Worm (Caenorhabditis elegans) whole organism, L2 larva: ENCODE measurements around the gene iscu-1.

Experiments used
- C34F6.9 ChIP-seq: fragments of 150-350 bp; optimal IDR thresholded peaks from 2 replicates; lab custom pipeline; 2014; ENCODE audit warnings: missing biosample characterization, missing genetic modification characterization
- F13H6.1 ChIP-seq: sonication (generic microtip); optimal IDR thresholded peaks from 2 replicates; lab custom pipeline; 2016; ENCODE audit warnings: missing genetic modification characterization, missing compliant biosample characterization
- R02D3.7 ChIP-seq: fragments of 150-350 bp; optimal IDR thresholded peaks from 2 replicates; lab custom pipeline; 2014; ENCODE audit warnings: missing biosample characterization, missing genetic modification characterization
- Y55F3AM.14 ChIP-seq: fragments of 200-800 bp; sonication (Bioruptor generic); optimal IDR thresholded peaks from 2 replicates; lab custom pipeline; 2018; ENCODE audit warnings: mild to moderate bottlenecking, missing genetic modification characterization, missing compliant biosample characterization
- ZK546.5 ChIP-seq: sonication (generic microtip); optimal IDR thresholded peaks from 2 replicates; lab custom pipeline; 2017; ENCODE audit warnings: missing biosample characterization, missing genetic modification characterization
- alr-1 ChIP-seq: fragments of 150-350 bp; optimal IDR thresholded peaks from 2 replicates; lab custom pipeline; 2014; ENCODE audit warnings: missing biosample characterization, missing genetic modification characterization
- ama-1 ChIP-seq: fragments of 150-350 bp; optimal IDR thresholded peaks from 2 replicates; lab custom pipeline; 2018; ENCODE audit warnings: inconsistent platforms
- blmp-1 ChIP-seq: sonication (generic microtip); optimal IDR thresholded peaks from 2 replicates; lab custom pipeline; 2017; ENCODE audit warnings: missing genetic modification characterization, mild to moderate bottlenecking, missing compliant biosample characterization, antibody characterized with exemption, moderate library complexity; ENCODE audit not compliant: insufficient read depth
- ceh-82 ChIP-seq: fragments of 150-350 bp; optimal IDR thresholded peaks from 2 replicates; lab custom pipeline; 2014; ENCODE audit warnings: missing biosample characterization, missing genetic modification characterization
- crh-2 ChIP-seq: sonication (generic microtip); optimal IDR thresholded peaks from 2 replicates; lab custom pipeline; 2017; ENCODE audit warnings: missing biosample characterization, missing genetic modification characterization
- elt-1 ChIP-seq: fragments of 150-350 bp; optimal IDR thresholded peaks from 2 replicates; lab custom pipeline; 2014; ENCODE audit warnings: missing biosample characterization, missing genetic modification characterization
- elt-3 ChIP-seq: sonication (generic microtip); optimal IDR thresholded peaks from 2 replicates; lab custom pipeline; 2017; ENCODE audit warnings: missing biosample characterization, missing genetic modification characterization
- fos-1 ChIP-seq: fragments of 150-350 bp; optimal IDR thresholded peaks from 2 replicates; lab custom pipeline; 2014; ENCODE audit warnings: missing biosample characterization, missing genetic modification characterization
- gmeb-1 ChIP-seq: fragments of 150-350 bp; optimal IDR thresholded peaks from 2 replicates; lab custom pipeline; 2014; ENCODE audit warnings: missing biosample characterization, missing genetic modification characterization
- lin-11 ChIP-seq: fragments of 150-350 bp; sonication (generic microtip); optimal IDR thresholded peaks from 2 replicates; lab custom pipeline; 2014; ENCODE audit warnings: missing biosample characterization, missing genetic modification characterization, inconsistent platforms, mixed read lengths
- lin-13 ChIP-seq: fragments of 150-350 bp; optimal IDR thresholded peaks from 2 replicates; lab custom pipeline; 2014; ENCODE audit warnings: missing biosample characterization, missing genetic modification reagents, missing genetic modification characterization
- lin-39 ChIP-seq: fragments of 150-350 bp; optimal IDR thresholded peaks from 2 replicates; lab custom pipeline; 2014; ENCODE audit warnings: missing biosample characterization, missing genetic modification reagents, missing genetic modification characterization
- lsy-2 ChIP-seq, 2 experiments: fragments of 150-350 bp in 1 of 2; sonication (generic microtip) in 1 of 2; optimal IDR thresholded peaks; 2 replicates each; lab custom pipeline; 2014 to 2017; ENCODE audit warnings: missing biosample characterization in 2 of 2, missing genetic modification characterization in 2 of 2
- mab-5 ChIP-seq: fragments of 150-350 bp; optimal IDR thresholded peaks from 2 replicates; lab custom pipeline; 2014; ENCODE audit warnings: missing biosample characterization, missing genetic modification characterization
- mbf-1 ChIP-seq: sonication (generic microtip); optimal IDR thresholded peaks from 2 replicates; lab custom pipeline; 2017; ENCODE audit warnings: missing biosample characterization, missing genetic modification characterization
- mdl-1 ChIP-seq, 2 experiments: fragments of 150-350 bp in 1 of 2; sonication (generic microtip) in 1 of 2; optimal IDR thresholded peaks; 2 replicates each; lab custom pipeline; 2017; ENCODE audit warnings: missing biosample characterization in 2 of 2, missing genetic modification characterization in 2 of 2
- nhr-129 ChIP-seq: fragments of 150-350 bp; optimal IDR thresholded peaks from 2 replicates; lab custom pipeline; 2014; ENCODE audit warnings: missing biosample characterization, missing genetic modification characterization
- nhr-21 ChIP-seq: fragments of 150-350 bp; optimal IDR thresholded peaks from 2 replicates; lab custom pipeline; 2014; ENCODE audit warnings: missing biosample characterization, missing genetic modification characterization
- nhr-23 ChIP-seq: fragments of 150-350 bp; optimal IDR thresholded peaks from 2 replicates; lab custom pipeline; 2014; ENCODE audit warnings: missing biosample characterization, missing genetic modification reagents, missing genetic modification characterization
- nhr-237 ChIP-seq: fragments of 150-350 bp; optimal IDR thresholded peaks from 2 replicates; lab custom pipeline; 2014; ENCODE audit warnings: missing biosample characterization, missing genetic modification characterization
- nhr-25 ChIP-seq: fragments of 150-350 bp; sonication (generic microtip); optimal IDR thresholded peaks from 3 replicates; lab custom pipeline; 2014; ENCODE audit warnings: missing biosample characterization, missing genetic modification characterization
- nhr-6 ChIP-seq: fragments of 150-350 bp; optimal IDR thresholded peaks from 2 replicates; lab custom pipeline; 2014; ENCODE audit warnings: missing biosample characterization, missing genetic modification characterization
- peb-1 ChIP-seq: fragments of 150-350 bp; optimal IDR thresholded peaks from 2 replicates; lab custom pipeline; 2014; ENCODE audit warnings: missing biosample characterization, missing genetic modification characterization
- sem-4 ChIP-seq: fragments of 150-350 bp; optimal IDR thresholded peaks from 2 replicates; lab custom pipeline; 2014; ENCODE audit warnings: missing biosample characterization, missing genetic modification reagents, missing genetic modification characterization
- skn-1 ChIP-seq: sonication (generic microtip); optimal IDR thresholded peaks from 2 replicates; lab custom pipeline; 2017; ENCODE audit warnings: missing biosample characterization, missing genetic modification characterization
- sma-3 ChIP-seq: sonication (generic microtip); optimal IDR thresholded peaks from 2 replicates; lab custom pipeline; 2016; ENCODE audit warnings: missing genetic modification reagents, missing genetic modification characterization, missing compliant biosample characterization
- sma-9 ChIP-seq, 2 experiments: fragments of 150-350 bp in 1 of 2; sonication (generic microtip) in 1 of 2; optimal IDR thresholded peaks; 2 replicates each; lab custom pipeline; 2014 to 2016; ENCODE audit warnings: missing genetic modification characterization in 2 of 2, mild to moderate bottlenecking in 1 of 2, missing biosample characterization in 1 of 2, missing compliant biosample characterization in 1 of 2, missing genetic modification reagents in 1 of 2, moderate library complexity in 1 of 2
- snpc-4 ChIP-seq: fragments of 150-350 bp; optimal IDR thresholded peaks from 2 replicates; lab custom pipeline; 2014; ENCODE audit warnings: missing biosample characterization, missing genetic modification characterization
- unc-39 ChIP-seq: fragments of 150-350 bp; optimal IDR thresholded peaks from 2 replicates; lab custom pipeline; 2014; ENCODE audit warnings: missing biosample characterization, missing genetic modification characterization
- unc-55 ChIP-seq: fragments of 150-350 bp; sonication (generic microtip); optimal IDR thresholded peaks from 3 replicates; lab custom pipeline; 2014; ENCODE audit warnings: missing biosample characterization, missing genetic modification reagents, missing genetic modification characterization
- unc-62 ChIP-seq: fragments of 150-350 bp; optimal IDR thresholded peaks from 2 replicates; lab custom pipeline; 2014; ENCODE audit warnings: missing biosample characterization, missing genetic modification reagents, missing genetic modification characterization
- zag-1 ChIP-seq: fragments of 150-350 bp; optimal IDR thresholded peaks from 2 replicates; lab custom pipeline; 2014; ENCODE audit warnings: missing biosample characterization, missing genetic modification characterization
- ztf-1 ChIP-seq: fragments of 200-800 bp; sonication (Bioruptor generic); conservative IDR thresholded peaks from 2 replicates; pipeline ENCODE4 v1.3.6; 2022; ENCODE audit warnings: missing genetic modification characterization, missing compliant biosample characterization
- ztf-4 ChIP-seq: fragments of 150-350 bp; optimal IDR thresholded peaks from 2 replicates; lab custom pipeline; 2014; ENCODE audit warnings: missing biosample characterization, missing genetic modification characterization

The iscu-1 gene

DNA sequence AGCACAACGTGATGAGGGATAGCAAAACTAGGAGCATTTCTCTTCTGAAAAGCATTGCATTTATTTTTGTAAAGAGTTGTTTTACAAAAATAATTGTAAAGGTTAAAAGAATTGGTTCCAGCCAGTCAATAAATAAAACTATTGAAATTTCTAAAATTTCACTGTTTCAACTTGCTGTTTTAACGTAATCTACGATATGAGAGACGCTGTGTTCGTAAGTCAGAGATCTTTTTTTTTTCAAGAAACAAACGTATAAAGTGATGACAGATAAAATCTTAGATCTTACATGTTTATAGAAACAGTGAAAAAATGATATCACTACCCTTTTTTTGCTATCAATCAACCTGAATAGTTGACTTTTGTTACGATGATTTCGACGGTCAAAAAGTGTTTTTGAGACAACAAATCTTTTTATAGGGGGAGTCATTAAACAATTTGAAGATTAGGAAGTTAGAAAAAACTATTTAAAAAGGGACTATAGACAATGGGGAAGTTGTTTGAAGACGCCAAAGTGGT is 14.2 kb downstream of the iscu-1 start, which contains the start of gene Y45F10D.6:
Y45F10D.6 (minus strand) TSS at position 51 of the 516 bp plus-strand sequence.
- TF ChIP-seq nhr-6 (no peak), unc-55 (GFP tag; lab: Kevin White, UChicago) (no peak), zag-1 (tag; lab: Kevin White, UChicago) (no peak), mdl-1 (tag; optimal IDR thresholded peaks at IDR 0.05; lab: Kevin White, UChicago) (no peak), alr-1 (no peak), nhr-237 (tag; lab: Kevin White, UChicago) (no peak), ZK546.5 (tag; lab: Kevin White, UChicago) (no peak), nhr-23 (tag; lab: Kevin White, UChicago) (no peak), lin-39 (tag; lab: Kevin White, UChicago) (no peak), ztf-4 (no peak), sma-3 (GFP tag; lab: Kevin White, UChicago) (no peak), lsy-2 (tag; optimal IDR thresholded peaks at IDR 0.05; lab: Kevin White, UChicago) (no peak), mab-5 (no peak), R02D3.7 (tag; lab: Kevin White, UChicago) (no peak), nhr-129 (tag; lab: Kevin White, UChicago) (no peak), lin-11 (tag; lab: Kevin White, UChicago) (no peak), blmp-1 (tag; lab: Kevin White, UChicago) (no peak), unc-62 (GFP tag; lab: Kevin White, UChicago) (no peak)

DNA sequence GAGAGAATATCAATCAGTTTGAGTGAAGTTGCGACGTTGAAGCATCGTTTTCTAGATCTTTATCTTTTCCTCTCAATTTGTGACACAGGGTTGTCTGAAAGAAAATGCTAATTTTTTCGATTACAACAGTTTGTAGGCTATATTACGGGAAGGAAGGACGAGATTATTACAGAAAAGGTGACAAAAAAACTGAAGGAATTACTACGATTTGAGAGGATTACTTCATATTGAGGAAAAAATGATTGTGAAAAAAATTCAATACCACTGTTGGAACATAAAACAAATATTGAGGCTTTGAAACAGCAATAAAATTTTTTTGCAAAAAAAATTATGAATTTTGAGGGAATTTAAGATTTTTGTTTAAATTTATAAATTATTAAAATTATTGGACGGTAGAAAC is 24.0 kb downstream of the iscu-1 start, which contains the start of gene Y45F10D.14:
Y45F10D.14 (minus strand) TSS at position 101 of the 400 bp plus-strand sequence.
- TF ChIP-seq sem-4 (tag; lab: Kevin White, UChicago) (no peak), Y55F3AM.14 (no peak), ztf-1 (no peak), skn-1 (tag; lab: Kevin White, UChicago) (no peak), zag-1 (tag; lab: Kevin White, UChicago) (no peak), mab-5 (no peak), lin-13 (GFP tag; lab: Kevin White, UChicago) (no peak), nhr-129 (tag; lab: Kevin White, UChicago) (no peak), mbf-1 (tag; lab: Kevin White, UChicago) (no peak), unc-62 (GFP tag; lab: Kevin White, UChicago) (no peak), sma-3 (GFP tag; lab: Kevin White, UChicago) (no peak), lin-11 (tag; lab: Kevin White, UChicago) (no peak), nhr-21 (tag; lab: Kevin White, UChicago) (no peak), ceh-82 (tag; lab: Kevin White, UChicago) (no peak), lsy-2 (tag; optimal IDR thresholded peaks at IDR 0.05; lab: Kevin White, UChicago) (no peak), unc-39 (tag; lab: Kevin White, UChicago) (no peak), ama-1 (lab: Kevin White, UChicago) (no peak)
- TF ChIP-seq, all 48 proteins: peak for 0

DNA sequence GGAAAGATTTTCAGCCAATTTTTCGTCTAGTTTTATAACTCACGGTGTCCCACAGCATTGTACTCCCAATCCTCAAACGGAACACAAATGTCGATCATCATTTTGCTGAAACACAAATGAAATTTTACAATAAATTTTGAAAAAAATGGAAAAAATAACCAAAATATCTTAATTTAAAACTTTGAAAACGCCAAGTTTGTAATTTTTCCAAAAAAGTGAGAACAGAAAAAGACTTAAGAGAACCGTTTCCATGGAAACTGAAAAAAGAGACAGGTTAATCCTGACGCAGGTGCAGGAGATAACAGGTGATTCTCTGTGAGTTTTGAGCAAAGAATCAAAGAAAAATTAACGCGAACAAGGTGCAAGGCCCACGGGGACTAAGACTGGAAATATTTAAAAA is 37.1 kb downstream of the iscu-1 start, which contains the start of gene Y45F10D.15:
Y45F10D.15 (minus strand) TSS at position 101 of the 400 bp plus-strand sequence.
- TF ChIP-seq mbf-1 (tag; lab: Kevin White, UChicago) (no peak), fos-1 (tag; lab: Kevin White, UChicago) (no peak), snpc-4 (tag; lab: Kevin White, UChicago) (no peak), elt-3 (no peak), alr-1 (no peak), ama-1 (lab: Kevin White, UChicago) (no peak), unc-62 (GFP tag; lab: Kevin White, UChicago) (no peak), ztf-1 (no peak), peb-1 (tag; lab: Kevin White, UChicago) (no peak)

DNA sequence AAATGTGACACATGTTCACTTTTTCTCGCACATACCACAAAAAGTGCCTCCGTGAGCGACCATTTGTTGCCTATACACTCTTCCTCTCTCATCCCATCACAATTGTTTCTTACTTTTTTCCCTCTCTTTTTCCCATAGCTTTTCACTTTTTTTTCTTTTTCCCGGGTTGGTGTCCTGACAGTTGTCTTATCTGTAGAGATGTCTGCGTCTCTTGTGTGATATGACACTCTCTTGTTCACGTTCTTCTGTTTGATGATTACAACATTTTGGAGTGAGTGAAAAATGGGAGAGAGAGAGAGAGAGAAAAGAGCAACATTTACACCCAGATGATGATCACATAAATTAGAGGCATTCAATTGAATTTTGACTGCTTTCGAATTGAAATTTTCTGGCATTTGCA is 42.6 kb downstream of the iscu-1 start:
- TF ChIP-seq snpc-4 (tag; lab: Kevin White, UChicago) (no peak), fos-1 (tag; lab: Kevin White, UChicago) (peak; percentile 90), lsy-2 (tag; optimal IDR thresholded peaks at IDR 0.05; lab: Kevin White, UChicago) (peak; percentile 8 to 77), nhr-129 (tag; lab: Kevin White, UChicago) (peak; percentile 95), gmeb-1 (peak; percentile 54), Y55F3AM.14 (no peak), C34F6.9 (tag; lab: Kevin White, UChicago) (peak; percentile 52), sma-9 (GFP tag; optimal IDR thresholded peaks at IDR 0.05; lab: Kevin White, UChicago) (peak; percentile 67), sma-9 (tag; optimal IDR thresholded peaks at IDR 0.05; lab: Kevin White, UChicago) (no peak), F13H6.1 (peak; percentile 91), nhr-237 (tag; lab: Kevin White, UChicago) (no peak), nhr-6 (peak; percentile 50), crh-2 (tag; lab: Kevin White, UChicago) (peak; percentile 65), elt-1 (tag; lab: Kevin White, UChicago) (no peak), sem-4 (tag; lab: Kevin White, UChicago) (peak; percentile 36), blmp-1 (tag; lab: Kevin White, UChicago) (peak; percentile 52), ztf-4 (peak; percentile 66), ama-1 (lab: Kevin White, UChicago) (no peak), ZK546.5 (tag; lab: Kevin White, UChicago) (no peak), nhr-25 (tag; lab: Kevin White, UChicago) (no peak), nhr-23 (tag; lab: Kevin White, UChicago) (no peak)
